Worm (Caenorhabditis elegans) whole organism, L2 larva: ENCODE data around the gene rhgf-2.

Experiments
- alr-1 ChIP-seq: fragments of 150-350 bp; optimal IDR thresholded peaks from 2 replicates; lab custom pipeline; 2014; ENCODE audit warnings: missing biosample characterization, missing genetic modification characterization
- ceh-16 ChIP-seq: fragments of 150-350 bp; optimal IDR thresholded peaks from 2 replicates; lab custom pipeline; 2014; ENCODE audit warnings: missing biosample characterization, missing genetic modification characterization
- fos-1 ChIP-seq: fragments of 150-350 bp; optimal IDR thresholded peaks from 2 replicates; lab custom pipeline; 2014; ENCODE audit warnings: missing biosample characterization, missing genetic modification characterization
- lin-11 ChIP-seq: fragments of 150-350 bp; sonication (generic microtip); optimal IDR thresholded peaks from 2 replicates; lab custom pipeline; 2014; ENCODE audit warnings: missing biosample characterization, missing genetic modification characterization, inconsistent platforms, mixed read lengths
- nhr-11 ChIP-seq: fragments of 150-350 bp; optimal IDR thresholded peaks from 2 replicates; lab custom pipeline; 2014; ENCODE audit warnings: missing biosample characterization, missing genetic modification characterization
- snpc-4 ChIP-seq: fragments of 150-350 bp; optimal IDR thresholded peaks from 2 replicates; lab custom pipeline; 2014; ENCODE audit warnings: missing biosample characterization, missing genetic modification characterization
- unc-39 ChIP-seq: fragments of 150-350 bp; optimal IDR thresholded peaks from 2 replicates; lab custom pipeline; 2014; ENCODE audit warnings: missing biosample characterization, missing genetic modification characterization
- unc-62 ChIP-seq: fragments of 150-350 bp; optimal IDR thresholded peaks from 2 replicates; lab custom pipeline; 2014; ENCODE audit warnings: missing biosample characterization, missing genetic modification reagents, missing genetic modification characterization
- ztf-4 ChIP-seq: fragments of 150-350 bp; optimal IDR thresholded peaks from 2 replicates; lab custom pipeline; 2014; ENCODE audit warnings: missing biosample characterization, missing genetic modification characterization

ce11 chrII:4134688-4135087, 34.1 kb downstream of the rhgf-2 start:
- TF ChIP-seq unc-62 (no peak), ztf-4 (no peak), ceh-16 (no peak), lin-11 (tag; lab: Kevin White, UChicago) (no peak), nhr-11 (tag; lab: Kevin White, UChicago) (no peak), snpc-4 (tag; lab: Kevin White, UChicago) (no peak), unc-39 (tag; lab: Kevin White, UChicago) (no peak), alr-1 (tag; lab: Kevin White, UChicago) (no peak), fos-1 (tag; lab: Kevin White, UChicago) (no peak)
